Worm (Caenorhabditis elegans): ENCODE results near the gene Y44F5A.1.

Y44F5A.1 gene

ce11 chrIII:4271059-4271458 lies 23.6 kb upstream of the Y44F5A.1 start:
- no peak for TF ChIP-seq unc-62 (GFP tag; optimal IDR thresholded peaks at IDR 0.05)

DNA sequence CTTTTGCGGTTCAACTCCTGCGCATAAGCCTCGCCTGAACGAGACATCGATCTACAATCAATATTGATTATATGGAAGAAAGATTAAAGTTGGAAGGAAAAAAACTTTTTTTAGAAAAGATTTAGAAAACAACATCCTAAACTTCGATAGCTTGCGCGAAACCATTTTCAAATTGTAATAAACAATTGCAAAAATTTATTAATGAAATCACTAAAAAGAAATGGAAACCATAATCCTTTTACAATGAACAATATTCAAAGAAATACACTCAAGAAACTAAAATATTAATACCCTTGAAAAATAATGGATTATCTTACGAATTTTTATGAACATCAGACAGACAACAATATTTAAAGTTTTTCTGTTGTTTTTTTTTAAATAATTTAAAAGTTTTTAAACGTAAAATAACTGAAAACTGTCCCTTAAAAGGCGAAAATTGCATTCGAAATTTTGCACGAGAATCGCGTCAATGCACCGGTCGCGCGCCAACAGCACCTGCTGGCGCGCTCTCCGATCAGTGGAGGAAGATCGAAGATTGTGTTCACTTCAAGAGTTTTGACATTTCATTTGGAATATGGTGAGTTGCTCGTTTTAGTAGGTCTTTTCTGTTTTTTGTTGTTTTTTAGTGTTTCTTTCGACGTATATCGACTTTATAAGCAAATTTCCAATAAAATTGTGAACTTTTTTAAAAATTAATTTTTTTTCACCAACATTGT lies 21.9 kb upstream of the Y44F5A.1 start, which contains the start of the genes sftb-1 and R10E4.1:
Gene sftb-1, minus strand, starts transcription at position 51 of the 716 bp plus-strand sequence.
Gene R10E4.1, plus strand, starts transcription at position 524 of the 716 bp plus-strand sequence.
- TF ChIP-seq unc-62 (GFP tag; optimal IDR thresholded peaks at IDR 0.05): no peak

ce11 chrIII:4265892-4266291 lies 18.4 kb upstream of the Y44F5A.1 start:
- TF ChIP-seq unc-62 (GFP tag; optimal IDR thresholded peaks at IDR 0.05): no peak

DNA sequence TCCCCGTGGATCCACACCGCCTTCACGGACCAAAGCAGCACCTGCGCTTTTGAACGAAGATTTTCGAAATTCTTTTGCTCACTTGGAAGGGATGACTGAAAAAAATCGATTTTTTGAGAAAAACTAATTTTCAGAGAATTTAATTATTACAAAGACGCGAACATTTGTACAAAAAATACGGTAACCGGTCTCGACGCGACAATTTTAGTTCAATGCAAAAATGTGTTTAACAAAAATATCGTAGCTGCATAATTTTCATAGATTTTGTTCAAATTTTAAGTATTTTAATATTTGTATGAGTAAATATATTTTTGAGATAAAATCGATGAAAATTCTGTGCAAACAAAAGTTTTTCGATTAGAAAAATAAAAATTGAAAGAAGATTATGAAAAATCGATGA lies 15.6 kb upstream of the Y44F5A.1 start, which contains the start of gene T08A11.1:
Gene T08A11.1, minus strand, starts transcription at position 101 of the 400 bp plus-strand sequence.
- TF ChIP-seq unc-62 (GFP tag; optimal IDR thresholded peaks at IDR 0.05): no peak

DNA sequence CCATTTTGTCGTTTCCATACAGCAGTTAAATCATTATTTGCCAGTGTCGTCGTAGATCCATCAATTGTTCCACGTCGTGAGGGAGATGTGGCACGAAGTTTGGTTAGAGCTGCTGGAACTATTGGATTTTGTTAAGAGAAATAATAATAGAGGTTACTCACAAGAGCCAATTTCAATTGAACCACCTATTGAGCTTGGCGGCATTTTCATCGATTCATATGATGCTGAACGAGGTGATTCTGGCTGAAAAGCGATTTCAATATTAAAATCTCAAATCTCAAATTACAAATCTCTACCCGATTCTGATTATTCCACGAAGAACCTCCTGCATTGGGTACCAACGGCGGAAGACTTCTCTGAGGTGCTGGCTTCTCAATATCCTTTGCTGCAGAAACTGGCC lies 10.4 kb upstream of the Y44F5A.1 start:
- TF ChIP-seq unc-62 (GFP tag; optimal IDR thresholded peaks at IDR 0.05): no peak

ce11 chrIII:4244285-4244684 lies 3.2 kb downstream of the Y44F5A.1 start, which contains the start of gene zhit-2:
zhit-2 (minus strand) TSS chrIII:4244385.
- TF ChIP-seq unc-62 (GFP tag; optimal IDR thresholded peaks at IDR 0.05): no peak

ce11 chrIII:4243461-4243860 lies 4.0 kb downstream of the Y44F5A.1 start, which contains the start of gene mrpl-21:
mrpl-21 (minus strand) TSS chrIII:4243561.
- TF ChIP-seq unc-62 (GFP tag; optimal IDR thresholded peaks at IDR 0.05): no peak

- no peak for TF ChIP-seq unc-62 (GFP tag; optimal IDR thresholded peaks at IDR 0.05)
Observed at ce11 chrIII:4242225-4242862, 5.1 kb downstream of the Y44F5A.1 start, which contains the start of gene F43C1.7. F43C1.7 (minus strand) TSS chrIII:4242575.

DNA sequence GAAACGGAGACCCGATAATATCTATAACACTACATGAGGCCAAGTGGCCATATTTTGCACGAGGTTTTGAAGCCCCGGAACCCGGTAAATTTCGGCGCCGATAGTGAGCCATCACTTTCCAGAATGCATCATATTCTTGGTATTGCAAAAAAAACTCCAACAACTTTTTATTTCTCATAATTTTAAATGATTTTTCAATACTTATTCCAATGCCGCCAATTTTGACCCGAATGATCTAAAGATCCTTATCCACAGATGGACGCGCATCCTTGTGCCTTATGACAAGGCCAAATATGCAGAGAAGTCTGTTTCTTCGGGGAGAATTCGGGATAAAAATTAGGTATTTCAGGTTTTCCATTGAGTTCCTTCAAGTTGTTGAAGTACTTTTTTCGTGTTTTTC lies 6.3 kb downstream of the Y44F5A.1 start:
- no peak for TF ChIP-seq unc-62 (GFP tag; optimal IDR thresholded peaks at IDR 0.05)

- no peak for TF ChIP-seq unc-62 (GFP tag; optimal IDR thresholded peaks at IDR 0.05)
Observed at ce11 chrIII:4240126-4240525, 7.3 kb downstream of the Y44F5A.1 start.

DNA sequence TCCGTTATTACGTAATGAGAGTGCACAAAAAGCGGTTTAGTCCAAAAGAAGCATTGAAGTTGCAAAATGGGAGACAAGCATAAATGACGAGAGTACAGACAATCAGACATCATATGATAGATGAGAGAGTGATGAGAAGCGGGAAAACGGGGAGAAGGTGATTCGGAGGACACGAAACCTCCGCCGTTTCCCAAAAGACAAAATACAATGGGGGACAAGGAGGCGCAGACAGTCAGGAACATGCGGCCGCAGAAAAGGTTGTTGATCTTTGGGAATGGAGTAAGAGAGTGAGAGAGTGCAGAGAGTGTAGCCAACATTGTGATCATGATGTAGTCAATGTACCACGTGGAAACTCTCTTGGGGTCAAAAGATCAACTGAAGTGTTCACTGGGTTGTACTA lies 9.8 kb downstream of the Y44F5A.1 start:
- TF ChIP-seq unc-62 (GFP tag; optimal IDR thresholded peaks at IDR 0.05): no peak

DNA sequence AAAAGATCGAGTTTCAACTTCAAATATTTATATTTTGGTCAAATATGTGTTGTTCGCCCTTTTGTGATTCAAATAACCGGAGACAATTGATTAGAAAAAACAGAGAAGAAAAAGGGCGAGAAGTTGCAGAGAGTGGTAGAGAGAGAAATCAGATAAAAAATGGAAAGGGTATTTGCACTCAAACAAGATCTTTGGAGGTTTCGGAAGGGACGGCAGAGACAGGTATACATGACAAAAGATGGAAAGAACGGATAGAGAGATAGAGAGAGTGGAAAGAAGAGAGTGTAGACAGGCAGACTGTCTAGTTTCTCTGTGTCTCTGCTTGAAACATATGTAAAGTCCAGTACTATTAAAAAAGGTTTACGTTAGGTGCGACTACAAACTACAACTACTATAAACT lies 11.3 kb downstream of the Y44F5A.1 start:
- TF ChIP-seq unc-62 (GFP tag; optimal IDR thresholded peaks at IDR 0.05): no peak

ce11 chrIII:4234642-4235295 lies 12.7 kb downstream of the Y44F5A.1 start:
- no peak for TF ChIP-seq unc-62 (GFP tag; optimal IDR thresholded peaks at IDR 0.05)

ce11 chrIII:4232811-4233269 lies 14.6 kb downstream of the Y44F5A.1 start, which contains the start of gene nhr-20:
nhr-20 (minus strand) TSS chrIII:4233219.
- TF ChIP-seq unc-62 (GFP tag; optimal IDR thresholded peaks at IDR 0.05): no peak

DNA sequence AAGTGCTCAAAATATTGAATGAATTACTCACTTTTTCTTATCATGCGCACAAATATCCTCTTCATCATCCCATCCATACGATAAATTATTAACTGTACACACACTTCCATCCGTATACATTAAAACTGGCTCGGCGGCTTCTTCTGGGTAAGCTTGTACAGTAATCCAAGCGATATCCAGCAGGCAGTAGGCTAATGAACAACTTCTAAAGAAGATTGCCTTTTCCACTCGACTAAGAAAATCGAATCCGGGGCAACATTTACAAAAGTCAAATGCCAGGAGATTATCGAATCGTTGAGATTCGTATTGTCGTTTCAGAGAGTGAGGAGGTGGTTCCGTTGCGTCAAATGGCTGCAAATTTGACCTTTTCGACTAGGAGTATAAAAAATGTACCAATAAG lies 16.1 kb downstream of the Y44F5A.1 start:
- no peak for TF ChIP-seq unc-62 (GFP tag; optimal IDR thresholded peaks at IDR 0.05)

DNA sequence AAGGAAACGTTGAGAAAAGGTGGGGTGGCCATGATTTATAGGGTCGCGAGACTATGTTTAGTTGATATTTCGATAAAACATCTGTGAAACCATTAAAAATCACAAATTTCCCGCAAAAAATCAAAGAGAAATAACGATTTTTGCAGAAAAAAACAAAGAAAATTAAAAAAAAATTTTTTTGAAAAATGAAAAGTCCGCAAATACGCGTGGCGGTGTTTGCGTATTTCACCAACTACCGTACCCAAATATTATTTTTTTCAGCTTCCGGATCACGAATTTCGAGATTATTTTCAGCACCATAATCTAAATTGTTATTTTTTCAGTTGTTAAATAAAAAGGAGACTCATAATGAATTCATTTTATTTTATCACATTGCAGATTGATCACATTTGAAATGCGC lies 17.4 kb downstream of the Y44F5A.1 start:
- no peak for TF ChIP-seq unc-62 (GFP tag; optimal IDR thresholded peaks at IDR 0.05)

Measured in whole organism, dauer.